Fruit fly (Drosophila melanogaster) whole organism, embryonic: Measurements from ENCODE around the gene TTLL4A.
A peak's percentile ranks its signal among the peaks of the same experiment; 100 is the strongest.

Experiments used
- Atf-2 ChIP-seq: fragments of 200-800 bp; sonication (Bioruptor generic); optimal IDR thresholded peaks from 2 replicates; lab custom pipeline; 2016; ENCODE audit warnings: missing biosample characterization, missing genetic modification characterization
- Bgb ChIP-seq: fragments of 200-800 bp; sonication (Bioruptor generic); IDR thresholded peaks from 2 replicates; pipeline ENCODE4 v1.3.6; 2022; ENCODE audit warnings: missing biosample characterization, missing genetic modification characterization; ENCODE audit not compliant: partially characterized antibody
- BtbVII ChIP-seq: fragments of 200-800 bp; sonication (Bioruptor generic); optimal IDR thresholded peaks from 3 replicates; lab custom pipeline; 2017; ENCODE audit warnings: missing biosample characterization, mild to moderate bottlenecking, missing genetic modification characterization
- CG10462 ChIP-seq: fragments of 200-800 bp; sonication (Bioruptor generic); optimal IDR thresholded peaks from 2 replicates; lab custom pipeline; 2016; ENCODE audit warnings: missing biosample characterization, missing genetic modification characterization
- CG12659 ChIP-seq: fragments of 200-800 bp; sonication (Bioruptor generic); optimal IDR thresholded peaks from 3 replicates; lab custom pipeline; 2017; ENCODE audit warnings: mild to moderate bottlenecking, missing biosample characterization, missing genetic modification reagents, missing genetic modification characterization
- CG13287 ChIP-seq: fragments of 200-800 bp; sonication (Bioruptor generic); IDR thresholded peaks from 2 replicates; pipeline ENCODE4 v1.3.6; 2022; ENCODE audit warnings: missing biosample characterization, missing genetic modification characterization; ENCODE audit not compliant: partially characterized antibody
- CG14441 ChIP-seq: fragments of 200-800 bp; sonication (Bioruptor generic); IDR thresholded peaks from 2 replicates; pipeline ENCODE4 v1.3.6; 2022; ENCODE audit warnings: missing biosample characterization, missing genetic modification characterization
- CG14965 ChIP-seq: fragments of 200-800 bp; sonication (Bioruptor generic); optimal IDR thresholded peaks from 2 replicates; lab custom pipeline; 2016; ENCODE audit warnings: missing biosample characterization, missing genetic modification characterization, borderline replicate concordance
- CG1603 ChIP-seq: fragments of 200-800 bp; sonication (Bioruptor generic); optimal IDR thresholded peaks from 2 replicates; lab custom pipeline; 2019; ENCODE audit warnings: missing biosample characterization, mild to moderate bottlenecking, missing genetic modification characterization, moderate library complexity
- CG17186 ChIP-seq: fragments of 200-800 bp; sonication (Bioruptor generic); optimal IDR thresholded peaks from 3 replicates; lab custom pipeline; 2017; ENCODE audit warnings: missing biosample characterization, missing genetic modification reagents, missing genetic modification characterization
- CG18599 ChIP-seq: fragments of 200-800 bp; sonication (Bioruptor generic); optimal IDR thresholded peaks from 3 replicates; lab custom pipeline; 2017; ENCODE audit warnings: missing biosample characterization, missing genetic modification characterization, mild to moderate bottlenecking, moderate library complexity, missing genetic modification reagents
- CG2199 ChIP-seq: fragments of 200-800 bp; sonication (Bioruptor generic); IDR thresholded peaks from 3 replicates; pipeline ENCODE4 v1.3.6; 2022; ENCODE audit warnings: missing biosample characterization, missing genetic modification characterization
- CG2202 ChIP-seq: fragments of 200-800 bp; sonication (Bioruptor generic); optimal IDR thresholded peaks from 2 replicates; lab custom pipeline; 2018; ENCODE audit warnings: missing biosample characterization, mild to moderate bottlenecking, missing genetic modification characterization
- CG3065 ChIP-seq: fragments of 200-800 bp; sonication (Bioruptor generic); optimal IDR thresholded peaks from 2 replicates; lab custom pipeline; 2016; ENCODE audit warnings: missing biosample characterization, missing genetic modification characterization
- CG33213 ChIP-seq: fragments of 200-800 bp; sonication (Bioruptor generic); optimal IDR thresholded peaks from 3 replicates; lab custom pipeline; 2016; ENCODE audit warnings: missing biosample characterization, missing genetic modification characterization
- CG4424 ChIP-seq: fragments of 200-800 bp; sonication (Bioruptor generic); optimal IDR thresholded peaks from 3 replicates; lab custom pipeline; 2016; ENCODE audit warnings: missing biosample characterization, missing genetic modification characterization
- CG6683 ChIP-seq: fragments of 200-800 bp; sonication (Bioruptor generic); optimal IDR thresholded peaks from 2 replicates; lab custom pipeline; 2017; ENCODE audit warnings: missing biosample characterization, mild to moderate bottlenecking, missing genetic modification characterization, missing genetic modification reagents
- CG6765 ChIP-seq: fragments of 200-800 bp; sonication (Bioruptor generic); optimal IDR thresholded peaks from 3 replicates; lab custom pipeline; 2017; ENCODE audit warnings: missing biosample characterization, mild to moderate bottlenecking, missing genetic modification characterization
- CG7271 ChIP-seq: fragments of 200-800 bp; sonication (Bioruptor generic); optimal IDR thresholded peaks from 2 replicates; lab custom pipeline; 2018; ENCODE audit warnings: missing biosample characterization, mild to moderate bottlenecking, missing genetic modification characterization, moderate library complexity
- CG7357 ChIP-seq: fragments of 200-800 bp; sonication (Bioruptor generic); IDR thresholded peaks from 3 replicates; pipeline ENCODE4 v1.3.6; 2022; ENCODE audit warnings: missing biosample characterization, missing genetic modification characterization
- CG8924 ChIP-seq: fragments of 200-800 bp; optimal IDR thresholded peaks from 3 replicates; lab custom pipeline; 2019; ENCODE audit warnings: missing biosample characterization, mild to moderate bottlenecking, missing genetic modification characterization, moderate library complexity
- Dp ChIP-seq: fragments of 200-800 bp; sonication (Bioruptor generic); optimal IDR thresholded peaks from 2 replicates; lab custom pipeline; 2018; ENCODE audit warnings: missing biosample characterization, mild to moderate bottlenecking, missing genetic modification characterization, moderate library complexity
- H15 ChIP-seq: fragments of 200-800 bp; sonication (Bioruptor generic); IDR thresholded peaks from 3 replicates; pipeline ENCODE4 v1.3.6; 2022; ENCODE audit warnings: missing biosample characterization, missing genetic modification characterization
- H2.0 ChIP-seq: fragments of 200-800 bp; sonication (Bioruptor generic); IDR thresholded peaks from 2 replicates; pipeline ENCODE4 v1.3.6; 2022; ENCODE audit warnings: missing biosample characterization, missing genetic modification characterization
- HHEX ChIP-seq: fragments of 200-800 bp; sonication (Bioruptor generic); optimal IDR thresholded peaks from 3 replicates; lab custom pipeline; 2017; ENCODE audit warnings: missing biosample characterization, mild to moderate bottlenecking, missing genetic modification characterization, missing genetic modification reagents
- Hr39 ChIP-seq: fragments of >200 bp; optimal IDR thresholded peaks from 2 replicates; lab custom pipeline; 2017
- Hr78 ChIP-seq, 2 experiments: fragments of 200-800 bp in 1 of 2; fragments of >200 bp in 1 of 2; sonication (Bioruptor generic) in 1 of 2; optimal IDR thresholded peaks; 2 replicates each; lab custom pipeline; 2017 to 2019; ENCODE audit warnings: missing biosample characterization in 2 of 2, missing genetic modification characterization in 2 of 2, mild to moderate bottlenecking in 1 of 2, moderate library complexity in 1 of 2
- Med ChIP-seq: fragments of 200-800 bp; sonication (Bioruptor generic); peaks from one replicate; lab custom pipeline; 2016; ENCODE audit warnings: missing biosample characterization, missing genetic modification characterization, mild to moderate bottlenecking, inconsistent platforms, moderate library complexity
- Nf-YA ChIP-seq: fragments of 200-800 bp; sonication (Bioruptor generic); IDR thresholded peaks from 2 replicates; pipeline ENCODE4 v1.3.6; 2022; ENCODE audit warnings: missing biosample characterization, missing genetic modification characterization
- Optix ChIP-seq: fragments of 200-800 bp; sonication (Bioruptor generic); IDR thresholded peaks from 3 replicates; pipeline ENCODE4 v1.3.6; 2022; ENCODE audit warnings: missing biosample characterization, missing genetic modification characterization
- Pdp1 ChIP-seq, 2 experiments: fragments of 200-800 bp; sonication (Bioruptor generic); optimal IDR thresholded peaks; 3 replicates each; lab custom pipeline; 2016; ENCODE audit warnings: missing biosample characterization in 2 of 2, missing genetic modification characterization in 2 of 2, mild to moderate bottlenecking in 1 of 2, moderate library complexity in 1 of 2
- Taf1 ChIP-seq: fragments of 200-800 bp; sonication (Bioruptor generic); IDR thresholded peaks from 2 replicates; pipeline ENCODE4 v1.3.6; 2022; ENCODE audit warnings: missing biosample characterization, missing genetic modification characterization
- Vsx1 ChIP-seq: fragments of 200-800 bp; sonication (Bioruptor generic); optimal IDR thresholded peaks from 2 replicates; lab custom pipeline; 2017; ENCODE audit warnings: missing biosample characterization, mild to moderate bottlenecking, missing genetic modification characterization, missing genetic modification reagents
- YL-1 ChIP-seq: fragments of 200-800 bp; sonication (Bioruptor generic); optimal IDR thresholded peaks from 3 replicates; lab custom pipeline; 2017; ENCODE audit warnings: missing biosample characterization, mild to moderate bottlenecking, missing genetic modification characterization
- ash1 ChIP-seq: fragments of 200-800 bp; sonication (Bioruptor generic); optimal IDR thresholded peaks from 2 replicates; lab custom pipeline; 2018; ENCODE audit warnings: missing biosample characterization, mild to moderate bottlenecking, missing genetic modification characterization
- bcd ChIP-seq: fragments of 200-800 bp; sonication (Bioruptor generic); optimal IDR thresholded peaks from 2 replicates; lab custom pipeline; 2017; ENCODE audit warnings: missing biosample characterization, mild to moderate bottlenecking, missing genetic modification characterization
- gem ChIP-seq: fragments of 200-800 bp; sonication (Bioruptor generic); optimal IDR thresholded peaks from 2 replicates; lab custom pipeline; 2019; ENCODE audit warnings: missing biosample characterization, mild to moderate bottlenecking, missing genetic modification characterization, moderate library complexity
- gfzf ChIP-seq: fragments of 200-800 bp; sonication (Bioruptor generic); optimal IDR thresholded peaks from 2 replicates; lab custom pipeline; 2016; ENCODE audit warnings: missing biosample characterization, mild to moderate bottlenecking, missing genetic modification characterization, moderate library complexity
- grau ChIP-seq: fragments of 200-800 bp; optimal IDR thresholded peaks from 3 replicates; lab custom pipeline; 2019; ENCODE audit warnings: missing biosample characterization, mild to moderate bottlenecking, missing genetic modification characterization, moderate library complexity
- gt ChIP-seq: fragments of 200-800 bp; sonication (Bioruptor generic); IDR thresholded peaks from 2 replicates; pipeline ENCODE4 v1.3.6; 2022; ENCODE audit warnings: missing biosample characterization, missing genetic modification characterization
- ham ChIP-seq: fragments of 200-800 bp; sonication (Bioruptor generic); IDR thresholded peaks from 2 replicates; pipeline ENCODE4 v1.3.6; 2022; ENCODE audit warnings: missing biosample characterization, missing genetic modification characterization
- ken ChIP-seq: fragments of 200-800 bp; sonication (Bioruptor generic); IDR thresholded peaks from 3 replicates; pipeline ENCODE4 v1.3.6; 2022; ENCODE audit warnings: missing biosample characterization, missing genetic modification characterization
- lilli ChIP-seq: fragments of 200-800 bp; sonication (Bioruptor generic); optimal IDR thresholded peaks from 3 replicates; lab custom pipeline; 2016; ENCODE audit warnings: missing biosample characterization, missing genetic modification characterization
- nerfin-2 ChIP-seq: fragments of 200-800 bp; sonication (Bioruptor generic); IDR thresholded peaks from 2 replicates; pipeline ENCODE4 v1.3.6; 2022; ENCODE audit warnings: missing biosample characterization, missing genetic modification characterization; ENCODE audit not compliant: partially characterized antibody
- prd ChIP-seq, 3 experiments: fragments of >200 bp in 2 of 3; fragments of 200-800 bp in 1 of 3; sonication (Bioruptor generic) in 1 of 3; optimal IDR thresholded peaks in 2 of 3; IDR thresholded peaks in 1 of 3; 2 replicates in 2 of 3; 3 replicates in 1 of 3; pipeline versions ENCODE4 v1.3.6 to Lab custom; 2017 to 2022; ENCODE audit warnings: missing biosample characterization in 1 of 3, missing genetic modification characterization in 1 of 3
- psq ChIP-seq: fragments of 200-800 bp; sonication (Bioruptor generic); optimal IDR thresholded peaks from 2 replicates; lab custom pipeline; 2017; ENCODE audit warnings: missing biosample characterization, missing genetic modification characterization
- row ChIP-seq: fragments of 200-800 bp; sonication (Bioruptor generic); IDR thresholded peaks from 3 replicates; pipeline ENCODE4 v1.3.6; 2022; ENCODE audit warnings: missing biosample characterization, missing genetic modification characterization
- scrt ChIP-seq: fragments of 200-800 bp; sonication (Bioruptor generic); optimal IDR thresholded peaks from 2 replicates; lab custom pipeline; 2018; ENCODE audit warnings: missing biosample characterization, mild to moderate bottlenecking, missing genetic modification characterization, moderate library complexity
- sens ChIP-seq: fragments of 200-800 bp; sonication (Bioruptor generic); peaks from one replicate; lab custom pipeline; 2016; ENCODE audit warnings: missing biosample characterization, missing genetic modification characterization
- sima ChIP-seq: fragments of 200-800 bp; sonication (Bioruptor generic); optimal IDR thresholded peaks from 2 replicates; lab custom pipeline; 2016; ENCODE audit warnings: missing biosample characterization, missing genetic modification characterization
- yki ChIP-seq: fragments of >200 bp; optimal IDR thresholded peaks from 3 replicates; lab custom pipeline; 2018

The TTLL4A gene

DNA sequence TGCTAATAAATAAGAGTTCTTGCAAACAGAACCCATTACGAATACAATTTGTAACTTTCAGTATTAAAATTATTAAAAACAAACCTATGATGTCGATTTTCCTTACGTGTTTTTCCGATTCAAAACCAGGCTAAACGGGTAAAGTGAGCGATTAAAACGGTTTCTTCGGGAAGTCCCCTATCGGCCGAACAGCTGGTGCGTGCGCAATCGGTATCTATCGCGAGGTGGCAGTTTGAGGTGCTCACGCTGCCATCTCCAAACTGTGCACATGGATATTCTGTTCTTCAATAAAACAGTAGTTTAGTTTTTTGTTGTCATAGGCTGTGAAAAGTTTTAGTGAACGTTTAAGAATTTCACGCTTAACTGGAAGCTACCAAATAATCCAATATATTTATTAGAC, at the start of gene TTLL4A (continued):
- TF ChIP-seq Bgb (GFP tag; lab: Robert Waterston, UW), result peak; percentile 99
- TF ChIP-seq Hr78 (GFP tag; optimal IDR thresholded peaks at IDR 0.05; lab: Kevin White, UChicago), result no peak
- peak; percentile 54 for TF ChIP-seq gfzf (GFP tag; lab: Kevin White, UChicago)
- no peak for TF ChIP-seq CG1603 (tag; lab: Kevin White, UChicago)
- TF ChIP-seq CG14965 (GFP tag; lab: Kevin White, UChicago), result no peak
- peak; percentile 43 for TF ChIP-seq lilli (GFP tag; lab: Kevin White, UChicago)
- TF ChIP-seq BtbVII (GFP tag; lab: Kevin White, UChicago), result no peak
- TF ChIP-seq Taf1 (GFP tag; lab: Robert Waterston, UW), result no peak
- no peak for TF ChIP-seq psq (GFP tag; lab: Kevin White, UChicago)
- no peak for TF ChIP-seq CG6683 (GFP tag; lab: Kevin White, UChicago)
- no peak for TF ChIP-seq ham (GFP tag; lab: Robert Waterston, UW)
- TF ChIP-seq CG10462, result no peak
- no peak for TF ChIP-seq ash1 (GFP tag; lab: Kevin White, UChicago)
- no peak for TF ChIP-seq Optix (GFP tag; lab: Robert Waterston, UW)
- no peak for TF ChIP-seq scrt (GFP tag; lab: Kevin White, UChicago)
- no peak for TF ChIP-seq CG12659 (GFP tag; lab: Kevin White, UChicago)
- no peak for TF ChIP-seq CG7271 (tag; lab: Kevin White, UChicago)
- no peak for TF ChIP-seq CG2202
- TF ChIP-seq CG14441 (GFP tag; lab: Robert Waterston, UW), result no peak
- TF ChIP-seq CG6765 (GFP tag; lab: Kevin White, UChicago), result no peak
- TF ChIP-seq HHEX (GFP tag; lab: Kevin White, UChicago), result no peak
- peak; percentile 82 for TF ChIP-seq sens (GFP tag; lab: Kevin White, UChicago)
- no peak for TF ChIP-seq yki (lab: Kevin White, UChicago)
- TF ChIP-seq Atf-2 (GFP tag; lab: Kevin White, UChicago), result no peak
- no peak for TF ChIP-seq H15 (GFP tag; lab: Robert Waterston, UW)
- TF ChIP-seq sima, result no peak
- no peak for TF ChIP-seq gt (GFP tag; lab: Robert Waterston, UW)
- TF ChIP-seq CG18599, result no peak
- TF ChIP-seq Pdp1 (GFP tag; optimal IDR thresholded peaks at IDR 0.05; lab: Kevin White, UChicago), result peak in 1 of 2 experiments; percentile 9
- TF ChIP-seq CG4424 (GFP tag; lab: Kevin White, UChicago), result no peak
- no peak for TF ChIP-seq bcd
- TF ChIP-seq prd (optimal IDR thresholded peaks at IDR 0.05; lab: Kevin White, UChicago), result no peak
- TF ChIP-seq prd (GFP tag; IDR thresholded peaks at IDR 0.05; lab: Robert Waterston, UW), result no peak
- TF ChIP-seq CG7357, result no peak
- TF ChIP-seq Med (GFP tag; lab: Kevin White, UChicago), result peak; percentile 89
- no peak for TF ChIP-seq CG2199
- TF ChIP-seq CG3065 (GFP tag; lab: Kevin White, UChicago), result no peak
- peak; percentile 87 for TF ChIP-seq YL-1 (GFP tag; lab: Kevin White, UChicago)
- TF ChIP-seq Hr39, result no peak
- no peak for TF ChIP-seq Nf-YA
- no peak for TF ChIP-seq CG8924 (tag; lab: Kevin White, UChicago)
- TF ChIP-seq CG17186 (GFP tag; lab: Kevin White, UChicago), result peak; percentile 94
- no peak for TF ChIP-seq Vsx1 (GFP tag; lab: Kevin White, UChicago)
- peak; percentile 96 for TF ChIP-seq nerfin-2
- TF ChIP-seq row (GFP tag; lab: Robert Waterston, UW), result peak; percentile 86; the same call in 2 of the 3 replicates
- peak; percentile 42 for TF ChIP-seq CG33213
- peak; percentile 99 for TF ChIP-seq CG13287
- no peak for TF ChIP-seq gem
- TF ChIP-seq grau, result no peak
- peak; percentile 50 for TF ChIP-seq Dp (GFP tag; lab: Kevin White, UChicago)
- TF ChIP-seq H2.0 (GFP tag; lab: Robert Waterston, UW), result no peak
- no peak for TF ChIP-seq ken (GFP tag; lab: Robert Waterston, UW)
